Fruit fly (Drosophila melanogaster) whole organism, embryonic: ENCODE data around the gene CG32163.

ENCODE experiments used
- Adf1 ChIP-seq: fragments of 200-800 bp; sonication (Bioruptor generic); IDR thresholded peaks from 2 replicates; pipeline ENCODE4 v1.3.6; 2022; ENCODE audit warnings: missing biosample characterization, missing genetic modification characterization
- Antp ChIP-seq: fragments of 200-800 bp; sonication (Bioruptor generic); optimal IDR thresholded peaks from 3 replicates; lab custom pipeline; 2016; ENCODE audit warnings: missing biosample characterization, missing genetic modification characterization
- Atf-2 ChIP-seq: fragments of 200-800 bp; sonication (Bioruptor generic); optimal IDR thresholded peaks from 2 replicates; lab custom pipeline; 2016; ENCODE audit warnings: missing biosample characterization, missing genetic modification characterization
- CG14014 ChIP-seq: fragments of 200-800 bp; sonication (Bioruptor generic); IDR thresholded peaks from 2 replicates; pipeline ENCODE4 v1.3.6; 2022; ENCODE audit warnings: missing biosample characterization, missing genetic modification characterization
- CG14441 ChIP-seq: fragments of 200-800 bp; sonication (Bioruptor generic); IDR thresholded peaks from 2 replicates; pipeline ENCODE4 v1.3.6; 2022; ENCODE audit warnings: missing biosample characterization, missing genetic modification characterization
- CG14710 ChIP-seq: fragments of 200-800 bp; sonication (Bioruptor generic); optimal IDR thresholded peaks from 3 replicates; lab custom pipeline; 2019; ENCODE audit warnings: missing biosample characterization, mild to moderate bottlenecking, missing genetic modification characterization, moderate library complexity
- CG15514 ChIP-seq: fragments of 200-800 bp; sonication (Bioruptor generic); optimal IDR thresholded peaks from 3 replicates; lab custom pipeline; 2017; ENCODE audit warnings: missing biosample characterization, missing genetic modification characterization, mild to moderate bottlenecking, moderate library complexity, missing genetic modification reagents
- CG1647 ChIP-seq: fragments of 200-800 bp; sonication (Bioruptor generic); optimal IDR thresholded peaks from 3 replicates; lab custom pipeline; 2016; ENCODE audit warnings: missing biosample characterization, missing genetic modification characterization
- CG16815 ChIP-seq: fragments of 200-800 bp; sonication (Bioruptor generic); optimal IDR thresholded peaks from 3 replicates; lab custom pipeline; 2017; ENCODE audit warnings: missing biosample characterization, mild to moderate bottlenecking, missing genetic modification characterization
- CG16863 ChIP-seq: fragments of 200-800 bp; sonication (Bioruptor generic); optimal IDR thresholded peaks from 3 replicates; lab custom pipeline; 2016; ENCODE audit warnings: missing biosample characterization, missing genetic modification characterization
- CG18262 ChIP-seq: fragments of 200-800 bp; optimal IDR thresholded peaks from 3 replicates; lab custom pipeline; 2019; ENCODE audit warnings: missing biosample characterization, mild to moderate bottlenecking, missing genetic modification characterization, moderate library complexity
- CG30403 ChIP-seq: fragments of 200-800 bp; sonication (Bioruptor generic); optimal IDR thresholded peaks from 3 replicates; lab custom pipeline; 2016; ENCODE audit warnings: missing biosample characterization, missing genetic modification characterization
- CG3407 ChIP-seq: fragments of 200-800 bp; sonication (Bioruptor generic); optimal IDR thresholded peaks from 2 replicates; lab custom pipeline; 2018; ENCODE audit warnings: missing biosample characterization, mild to moderate bottlenecking, missing genetic modification characterization
- CG4820 ChIP-seq: fragments of 200-800 bp; sonication (Bioruptor generic); optimal IDR thresholded peaks from 3 replicates; lab custom pipeline; 2016; ENCODE audit warnings: missing biosample characterization, missing genetic modification characterization
- CG4854 ChIP-seq: fragments of 200-800 bp; sonication (Bioruptor generic); optimal IDR thresholded peaks from 2 replicates; lab custom pipeline; 2016; ENCODE audit warnings: missing biosample characterization, missing genetic modification characterization, inconsistent platforms
- CG6689 ChIP-seq: fragments of 200-800 bp; sonication (Bioruptor generic); IDR thresholded peaks from 2 replicates; pipeline ENCODE4 v1.3.6; 2022; ENCODE audit warnings: missing biosample characterization, missing genetic modification characterization
- CG6813 ChIP-seq: fragments of 200-800 bp; sonication (Bioruptor generic); optimal IDR thresholded peaks from 2 replicates; lab custom pipeline; 2017; ENCODE audit warnings: missing biosample characterization, missing genetic modification characterization, mild to moderate bottlenecking, moderate library complexity, missing genetic modification reagents
- CG8944 ChIP-seq: fragments of 200-800 bp; sonication (Bioruptor generic); optimal IDR thresholded peaks from 3 replicates; lab custom pipeline; 2016; ENCODE audit warnings: missing biosample characterization, missing genetic modification characterization
- CoRest ChIP-seq: fragments of 200-800 bp; sonication (Bioruptor generic); optimal IDR thresholded peaks from 3 replicates; lab custom pipeline; 2018; ENCODE audit warnings: missing biosample characterization, mild to moderate bottlenecking, missing genetic modification characterization, moderate library complexity
- CrebB ChIP-seq: fragments of 200-800 bp; sonication (Bioruptor generic); optimal IDR thresholded peaks from 3 replicates; lab custom pipeline; 2018; ENCODE audit warnings: missing biosample characterization, mild to moderate bottlenecking, missing genetic modification characterization
- D19A ChIP-seq: fragments of 200-800 bp; optimal IDR thresholded peaks from 3 replicates; lab custom pipeline; 2019; ENCODE audit warnings: missing biosample characterization, mild to moderate bottlenecking, missing genetic modification characterization, moderate library complexity
- Dll ChIP-seq: fragments of 200-800 bp; sonication (Bioruptor generic); IDR thresholded peaks from 4 replicates; pipeline ENCODE4 v1.3.6; 2022; ENCODE audit warnings: missing biosample characterization, missing genetic modification characterization; ENCODE audit not compliant: partially characterized antibody
- Drgx ChIP-seq: fragments of 200-800 bp; sonication (Bioruptor generic); IDR thresholded peaks from 2 replicates; pipeline ENCODE4 v1.3.6; 2022; ENCODE audit warnings: missing biosample characterization, missing genetic modification characterization
- Fer3 ChIP-seq: fragments of 200-800 bp; sonication (Bioruptor generic); optimal IDR thresholded peaks from 2 replicates; lab custom pipeline; 2018; ENCODE audit warnings: missing biosample characterization, mild to moderate bottlenecking, missing genetic modification characterization, moderate library complexity
- Hey ChIP-seq: fragments of 200-800 bp; sonication (Bioruptor generic); optimal IDR thresholded peaks from 3 replicates; lab custom pipeline; 2018; ENCODE audit warnings: missing biosample characterization, mild to moderate bottlenecking, missing genetic modification characterization
- Hr3 ChIP-seq: fragments of 200-800 bp; sonication (Bioruptor generic); optimal IDR thresholded peaks from 3 replicates; lab custom pipeline; 2016; ENCODE audit warnings: missing biosample characterization, missing genetic modification characterization
- Hr51 ChIP-seq, 2 experiments: fragments of 200-800 bp; sonication (Bioruptor generic); optimal IDR thresholded peaks; 2 replicates in 1 of 2; 3 replicates in 1 of 2; lab custom pipeline; 2016 to 2018; ENCODE audit warnings: missing biosample characterization in 2 of 2, missing genetic modification characterization in 2 of 2, mild to moderate bottlenecking in 1 of 2, moderate library complexity in 1 of 2
- NFAT ChIP-seq: fragments of 200-800 bp; sonication (Bioruptor generic); IDR thresholded peaks from 2 replicates; pipeline ENCODE4 v1.3.6; 2022; ENCODE audit warnings: missing biosample characterization, missing genetic modification characterization
- Optix ChIP-seq: fragments of 200-800 bp; sonication (Bioruptor generic); IDR thresholded peaks from 3 replicates; pipeline ENCODE4 v1.3.6; 2022; ENCODE audit warnings: missing biosample characterization, missing genetic modification characterization
- Ptx1 ChIP-seq: fragments of 200-800 bp; sonication (Bioruptor generic); IDR thresholded peaks from 2 replicates; pipeline ENCODE4 v1.3.6; 2022; ENCODE audit warnings: missing biosample characterization, missing genetic modification characterization
- Rfx ChIP-seq: fragments of 200-800 bp; sonication (Bioruptor generic); IDR thresholded peaks from 2 replicates; pipeline ENCODE4 v1.3.6; 2022; ENCODE audit warnings: missing biosample characterization, missing genetic modification characterization
- Six4 ChIP-seq: fragments of 200-800 bp; sonication (Bioruptor generic); optimal IDR thresholded peaks from 2 replicates; lab custom pipeline; 2016; ENCODE audit warnings: missing biosample characterization, missing genetic modification characterization
- aop ChIP-seq: fragments of 200-800 bp; sonication (Bioruptor generic); IDR thresholded peaks from 2 replicates; pipeline ENCODE4 v1.3.6; 2022; ENCODE audit warnings: missing biosample characterization, missing genetic modification characterization
- chm ChIP-seq: fragments of 200-800 bp; sonication (Bioruptor generic); IDR thresholded peaks from 2 replicates; pipeline ENCODE4 v1.3.6; 2022; ENCODE audit warnings: missing biosample characterization, missing genetic modification characterization
- ci ChIP-seq: fragments of 200-800 bp; sonication (Bioruptor generic); IDR thresholded peaks from 3 replicates; pipeline ENCODE4 v1.3.6; 2022; ENCODE audit warnings: missing biosample characterization, missing genetic modification characterization
- croc ChIP-seq: fragments of 200-800 bp; sonication (Bioruptor generic); conservative IDR thresholded peaks from 3 replicates; pipeline ENCODE4 v1.3.6; 2022; ENCODE audit warnings: missing biosample characterization, missing genetic modification characterization
- crol ChIP-seq: fragments of 200-800 bp; sonication (Bioruptor generic); IDR thresholded peaks from 2 replicates; pipeline ENCODE4 v1.3.6; 2022; ENCODE audit warnings: missing biosample characterization, missing genetic modification characterization
- dan ChIP-seq: fragments of 200-800 bp; sonication (Bioruptor generic); IDR thresholded peaks from 2 replicates; pipeline ENCODE4 v1.3.6; 2022; ENCODE audit warnings: missing biosample characterization, missing genetic modification characterization
- dmrt99B ChIP-seq: fragments of 200-800 bp; sonication (Bioruptor generic); optimal IDR thresholded peaks from 2 replicates; lab custom pipeline; 2018; ENCODE audit warnings: missing biosample characterization, mild to moderate bottlenecking, missing genetic modification characterization, moderate library complexity
- esg ChIP-seq: fragments of 200-800 bp; sonication (Bioruptor generic); conservative IDR thresholded peaks from 2 replicates; pipeline ENCODE4 v1.3.6; 2022; ENCODE audit warnings: missing biosample characterization, missing genetic modification characterization
- fd96Cb ChIP-seq: fragments of 200-800 bp; sonication (Bioruptor generic); optimal IDR thresholded peaks from 2 replicates; lab custom pipeline; 2018; ENCODE audit warnings: missing biosample characterization, mild to moderate bottlenecking, missing genetic modification characterization, moderate library complexity
- gem ChIP-seq: fragments of 200-800 bp; sonication (Bioruptor generic); optimal IDR thresholded peaks from 2 replicates; lab custom pipeline; 2019; ENCODE audit warnings: missing biosample characterization, mild to moderate bottlenecking, missing genetic modification characterization, moderate library complexity
- insv ChIP-seq, 2 experiments: fragments of 200-800 bp; sonication (Bioruptor generic); optimal IDR thresholded peaks; 3 replicates each; lab custom pipeline; 2016 to 2018; ENCODE audit warnings: missing biosample characterization in 2 of 2, missing genetic modification characterization in 2 of 2
- jumu ChIP-seq: fragments of 200-800 bp; sonication (Bioruptor generic); optimal IDR thresholded peaks from 3 replicates; lab custom pipeline; 2016; ENCODE audit warnings: missing biosample characterization, missing genetic modification characterization
- lilli ChIP-seq: fragments of 200-800 bp; sonication (Bioruptor generic); optimal IDR thresholded peaks from 3 replicates; lab custom pipeline; 2016; ENCODE audit warnings: missing biosample characterization, missing genetic modification characterization
- lmd ChIP-seq: fragments of 200-800 bp; sonication (Bioruptor generic); IDR thresholded peaks from 2 replicates; pipeline ENCODE4 v1.3.6; 2022; ENCODE audit warnings: missing biosample characterization, missing genetic modification characterization
- otp ChIP-seq: fragments of 200-800 bp; sonication (Bioruptor generic); IDR thresholded peaks from 3 replicates; pipeline ENCODE4, ENCODE4 v1.3.6; 2022; ENCODE audit warnings: missing biosample characterization, missing genetic modification characterization
- phol ChIP-seq: fragments of 200-800 bp; sonication (Bioruptor generic); optimal IDR thresholded peaks from 3 replicates; lab custom pipeline; 2018; ENCODE audit warnings: missing biosample characterization, mild to moderate bottlenecking, missing genetic modification characterization, moderate library complexity
- salm ChIP-seq: fragments of 200-800 bp; sonication (Bioruptor generic); optimal IDR thresholded peaks from 2 replicates; lab custom pipeline; 2018; ENCODE audit warnings: missing biosample characterization, mild to moderate bottlenecking, missing genetic modification characterization
- sc ChIP-seq, 3 experiments: fragments of >200 bp in 2 of 3; fragments of 200-800 bp in 1 of 3; sonication (Bioruptor generic) in 1 of 3; optimal IDR thresholded peaks; 2 replicates in 2 of 3; 3 replicates in 1 of 3; lab custom pipeline; 2017; ENCODE audit warnings: mild to moderate bottlenecking in 1 of 3, missing biosample characterization in 1 of 3, missing genetic modification characterization in 1 of 3, missing genetic modification reagents in 1 of 3

Gene CG32163

dm6 chr3L:16544220-16544619 lies 42.7 kb upstream of the CG32163 start (continued):
- TF ChIP-seq Ptx1 (GFP tag; lab: Robert Waterston, UW) (peak; percentile 41; the same call in 1 of the 2 replicates), CG4854 (GFP tag; lab: Kevin White, UChicago) (peak; percentile 13), lmd (peak; percentile 57), Adf1 (GFP tag; lab: Robert Waterston, UW) (no peak), CG16815 (GFP tag; lab: Kevin White, UChicago) (peak; percentile 30), chm (no peak), CG14014 (GFP tag; lab: Robert Waterston, UW) (peak; percentile 33; the same call in 1 of the 2 replicates), CrebB (tag; lab: Kevin White, UChicago) (no peak), Hr3 (GFP tag; lab: Kevin White, UChicago) (peak; percentile 42), Six4 (GFP tag; lab: Kevin White, UChicago) (peak; percentile 1), NFAT (GFP tag; lab: Robert Waterston, UW) (no peak), Drgx (GFP tag; lab: Robert Waterston, UW) (no peak), Rfx (GFP tag; lab: Robert Waterston, UW) (peak; percentile 35; the same call in 1 of the 2 replicates), CG6813 (GFP tag; lab: Kevin White, UChicago) (no peak), insv (GFP tag; optimal IDR thresholded peaks at IDR 0.05; lab: Kevin White, UChicago) (no peak), Hr51 (GFP tag; optimal IDR thresholded peaks at IDR 0.05; lab: Kevin White, UChicago) (peak in 1 of 2 experiments; percentile 43), salm (tag; lab: Kevin White, UChicago) (no peak), fd96Cb (tag; lab: Kevin White, UChicago) (peak; percentile 71), CG18262 (tag; lab: Kevin White, UChicago) (no peak), esg (GFP tag; lab: Robert Waterston, UW) (peak; percentile 28; the same call in 1 of the 2 replicates), CG4820 (peak; percentile 57), otp (GFP tag; lab: Robert Waterston, UW) (0 out of 3 replicates have a peak, but pooled peaks have one; percentile 37), Fer3 (peak; percentile 23), dmrt99B (tag; lab: Kevin White, UChicago) (peak; percentile 46), sc (optimal IDR thresholded peaks at IDR 0.05; lab: Kevin White, UChicago) (no peak), sc (GFP tag; optimal IDR thresholded peaks at IDR 0.05; lab: Kevin White, UChicago) (peak; percentile 22), D19A (tag; lab: Kevin White, UChicago) (peak; percentile 48), CG30403 (peak; percentile 32), Hey (tag; lab: Kevin White, UChicago) (no peak), CoRest (tag; lab: Kevin White, UChicago) (no peak), gem (tag; lab: Kevin White, UChicago) (peak; percentile 66), Optix (GFP tag; lab: Robert Waterston, UW) (peak; percentile 70), crol (GFP tag; lab: Robert Waterston, UW) (no peak), jumu (GFP tag; lab: Kevin White, UChicago) (peak; percentile 1), Antp (peak; percentile 43), CG15514 (GFP tag; lab: Kevin White, UChicago) (no peak), ci (GFP tag; lab: Robert Waterston, UW) (peak; percentile 71), croc (GFP tag; lab: Robert Waterston, UW) (peak; percentile 20; the same call in 1 of the 3 replicates), CG3407 (GFP tag; lab: Kevin White, UChicago) (peak; percentile 15), dan (no peak), aop (GFP tag; lab: Robert Waterston, UW) (no peak), CG8944 (GFP tag; lab: Kevin White, UChicago) (peak; percentile 16), CG16863 (GFP tag; lab: Kevin White, UChicago) (peak; percentile 48), Atf-2 (GFP tag; lab: Kevin White, UChicago) (peak; percentile 16), lilli (GFP tag; lab: Kevin White, UChicago) (peak; percentile 47), CG14441 (GFP tag; lab: Robert Waterston, UW) (peak; percentile 49; the same call in 1 of the 2 replicates), phol (tag; lab: Kevin White, UChicago) (peak; percentile 52), CG14710 (peak; percentile 25), CG6689 (GFP tag; lab: Robert Waterston, UW) (peak; percentile 26; the same call in 1 of the 2 replicates), CG1647 (peak; percentile 21), Dll (GFP tag; lab: Robert Waterston, UW) (no peak)
